Fruit fly (Drosophila melanogaster): ENCODE data around the gene CG11069.

dm6 chr3R:24922270-24922669 is 27.7 kb downstream of the CG11069 start, which contains the start of gene Mink:
- TF ChIP-seq Dll (optimal IDR thresholded peaks at IDR 0.05) (no peak), psq (optimal IDR thresholded peaks at IDR 0.05) (no peak)
